Worm (Caenorhabditis elegans) whole organism, midembryonic: Measurements from ENCODE around the gene srw-38.

Experiments used
- T22C8.4 ChIP-seq: fragments of 200-800 bp; sonication (Bioruptor generic); IDR thresholded peaks from 2 replicates; pipeline ENCODE4 v1.3.6; 2022; ENCODE audit warnings: missing genetic modification characterization, missing compliant biosample characterization
- cog-1 ChIP-seq: sonication (generic microtip); optimal IDR thresholded peaks from 2 replicates; lab custom pipeline; 2016; ENCODE audit warnings: missing genetic modification characterization, missing compliant biosample characterization
- flt-1 ChIP-seq: fragments of 200-800 bp; sonication (Bioruptor generic); IDR thresholded peaks from 2 replicates; pipeline ENCODE4 v1.3.6; 2022; ENCODE audit warnings: missing genetic modification characterization, missing compliant biosample characterization
- klf-2 ChIP-seq: fragments of 200-800 bp; sonication (Bioruptor generic); conservative IDR thresholded peaks from 2 replicates; pipeline ENCODE4 v1.3.6; 2022; ENCODE audit warnings: missing genetic modification reagents, missing genetic modification characterization, missing compliant biosample characterization
- med-1 ChIP-seq: sonication (generic microtip); optimal IDR thresholded peaks from 2 replicates; lab custom pipeline; 2017; ENCODE audit warnings: missing genetic modification characterization, mild to moderate bottlenecking, missing compliant biosample characterization, antibody characterized with exemption, missing genetic modification reagents; ENCODE audit not compliant: insufficient read depth
- ref-1 ChIP-seq: fragments of 200-800 bp; sonication (Bioruptor generic); conservative IDR thresholded peaks from 2 replicates; pipeline ENCODE4 v1.3.6; 2022; ENCODE audit warnings: missing genetic modification reagents, missing genetic modification characterization, missing compliant biosample characterization
- ztf-23 ChIP-seq: fragments of 200-800 bp; sonication (Bioruptor generic); IDR thresholded peaks from 2 replicates; pipeline ENCODE4 v1.3.6; 2022; ENCODE audit warnings: missing genetic modification reagents, missing genetic modification characterization, missing compliant biosample characterization
- ztf-29 ChIP-seq: fragments of 200-800 bp; sonication (Bioruptor generic); IDR thresholded peaks from 2 replicates; pipeline ENCODE4 v1.3.6; 2022; ENCODE audit warnings: missing genetic modification reagents, missing genetic modification characterization, missing compliant biosample characterization

DNA sequence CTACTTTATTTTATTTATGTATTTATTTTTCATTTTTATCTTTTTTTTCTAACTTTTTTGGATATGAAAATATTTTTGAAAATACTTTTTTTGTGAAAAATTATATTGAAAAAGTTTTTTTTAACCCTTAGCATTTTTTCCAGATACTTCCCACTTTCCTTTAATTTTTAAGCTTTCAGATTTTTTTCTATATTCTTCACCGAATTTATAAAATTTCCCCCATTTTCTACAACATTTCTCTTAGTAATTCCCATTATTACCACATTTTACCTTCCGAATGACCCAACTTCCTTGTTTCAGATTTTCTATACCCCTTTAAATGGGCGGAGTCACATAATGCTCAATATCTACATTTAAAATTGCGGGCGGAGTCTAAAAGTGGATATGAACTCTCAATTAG lies 21.4 kb upstream of the srw-38 start, which contains the start of gene daf-28:
- no peak for TF ChIP-seq med-1 (GFP tag; lab: Kevin White, UChicago)
- no peak for TF ChIP-seq flt-1 (GFP tag; lab: Robert Waterston, UW)
- TF ChIP-seq cog-1 (tag; lab: Kevin White, UChicago): no peak
- TF ChIP-seq klf-2 (GFP tag; lab: Robert Waterston, UW): no peak
- no peak for TF ChIP-seq ztf-23 (GFP tag; lab: Robert Waterston, UW)
- no peak for TF ChIP-seq ztf-29 (GFP tag; lab: Robert Waterston, UW)
- TF ChIP-seq ref-1 (GFP tag; lab: Robert Waterston, UW): no peak
- TF ChIP-seq T22C8.4 (GFP tag; lab: Robert Waterston, UW): no peak
